Fruit fly (Drosophila melanogaster): ENCODE data around the gene CG9536.
A peak's percentile ranks its signal among the peaks of the same experiment; 100 is the strongest.

The CG9536 gene

dm6 chr2L:6488676-6489140, 11.9 kb upstream of the CG9536 start, which contains the start of the genes KFase and epsilonCOP (continued):
- TF ChIP-seq CG15479 (GFP tag; optimal IDR thresholded peaks at IDR 0.05) (no peak), CG13894 (tag; optimal IDR thresholded peaks at IDR 0.05) (peak; percentile 60), CG10366 (GFP tag; IDR thresholded peaks at IDR 0.05) (peak; percentile 27; the same call in 1 of the 2 replicates), peb (GFP tag; IDR thresholded peaks at IDR 0.05) (no peak), CG2712 (tag; optimal IDR thresholded peaks at IDR 0.05) (peak; percentile 72), Blimp-1 (GFP tag; optimal IDR thresholded peaks at IDR 0.05) (peak; percentile 49), unc-4 (GFP tag; IDR thresholded peaks at IDR 0.05; ENCODE audit: partially characterized antibody) (peak; percentile 75), CG12659 (GFP tag; optimal IDR thresholded peaks at IDR 0.05) (peak; percentile 89), CG8290 (GFP tag; optimal IDR thresholded peaks at IDR 0.05) (peak; percentile 95), CG8290 (tag; optimal IDR thresholded peaks at IDR 0.05) (peak; percentile 68 to 92), CG30431 (GFP tag; optimal IDR thresholded peaks at IDR 0.05) (no peak), Ets65A (GFP tag) (peak; percentile 95), CG17385 (GFP tag; optimal IDR thresholded peaks at IDR 0.05) (peak; percentile 53), ase (GFP tag; IDR thresholded peaks at IDR 0.05) (0 out of 3 replicates have a peak, but pooled peaks have one; percentile 26), Nf-YB (GFP tag; optimal IDR thresholded peaks at IDR 0.05) (peak; percentile 33), CG3847 (GFP tag; IDR thresholded peaks at IDR 0.05) (peak; percentile 75; the same call in 1 of the 2 replicates), kni (GFP tag; optimal IDR thresholded peaks at IDR 0.05) (peak; percentile 45), aop (GFP tag; IDR thresholded peaks at IDR 0.05) (no peak), CG12391 (tag; optimal IDR thresholded peaks at IDR 0.05) (peak; percentile 70), BEAF-32 (GFP tag; optimal IDR thresholded peaks at IDR 0.05) (peak; percentile 65), bigmax (GFP tag; optimal IDR thresholded peaks at IDR 0.05) (no peak), CG18476 (GFP tag; optimal IDR thresholded peaks at IDR 0.05) (peak; percentile 38), CG9727 (GFP tag; optimal IDR thresholded peaks at IDR 0.05) (peak; percentile 71), Myb (GFP tag; optimal IDR thresholded peaks at IDR 0.05) (peak; percentile 90), CG2875 (GFP tag; optimal IDR thresholded peaks at IDR 0.05) (no peak), chm (GFP tag; IDR thresholded peaks at IDR 0.05) (no peak), CG11696 (GFP tag; IDR thresholded peaks at IDR 0.05) (no peak), dmrt11E (tag; optimal IDR thresholded peaks at IDR 0.05) (no peak), br (optimal IDR thresholded peaks at IDR 0.05) (no peak), Stat92E (GFP tag; optimal IDR thresholded peaks at IDR 0.05) (no peak), Med (GFP tag) (peak; percentile 94), Dek (tag; optimal IDR thresholded peaks at IDR 0.05) (peak; percentile 57), Lpt (GFP tag; optimal IDR thresholded peaks at IDR 0.05) (no peak), lilli (GFP tag; optimal IDR thresholded peaks at IDR 0.05) (peak; percentile 79), sens-2 (GFP tag; IDR thresholded peaks at IDR 0.05) (no peak), jumu (GFP tag; optimal IDR thresholded peaks at IDR 0.05) (no peak), CG9797 (GFP tag; optimal IDR thresholded peaks at IDR 0.05) (peak; percentile 81), CG15269 (tag; optimal IDR thresholded peaks at IDR 0.05) (peak; percentile 61), CG6683 (GFP tag; optimal IDR thresholded peaks at IDR 0.05) (peak; percentile 47), gfzf (GFP tag; optimal IDR thresholded peaks at IDR 0.05) (peak; percentile 59), nerfin-2 (GFP tag; IDR thresholded peaks at IDR 0.05; ENCODE audit: partially characterized antibody) (peak; percentile 63), pan (optimal IDR thresholded peaks at IDR 0.05) (no peak), pan (GFP tag; optimal IDR thresholded peaks at IDR 0.05 in 1 of 2, IDR thresholded peaks at IDR 0.05 in 1 of 2) (no peak), CG16815 (GFP tag; optimal IDR thresholded peaks at IDR 0.05) (no peak), knrl (GFP tag; IDR thresholded peaks at IDR 0.05; ENCODE audit: partially characterized antibody) (peak; percentile 64), CG6254 (GFP tag; optimal IDR thresholded peaks at IDR 0.05) (peak; percentile 36), CG6654 (GFP tag; optimal IDR thresholded peaks at IDR 0.05) (no peak), Sox100B (GFP tag; optimal IDR thresholded peaks at IDR 0.05) (no peak), CG11504 (tag; optimal IDR thresholded peaks at IDR 0.05) (no peak), CG30020 (tag; optimal IDR thresholded peaks at IDR 0.05) (peak; percentile 64)
